Worm (Caenorhabditis elegans) whole organism, L2 larva: ENCODE data around the gene srsx-24.

Experiments
- alr-1 ChIP-seq: fragments of 150-350 bp; optimal IDR thresholded peaks from 2 replicates; lab custom pipeline; 2014; ENCODE audit warnings: missing biosample characterization, missing genetic modification characterization
- ama-1 ChIP-seq: fragments of 150-350 bp; optimal IDR thresholded peaks from 2 replicates; lab custom pipeline; 2018; ENCODE audit warnings: inconsistent platforms
- nhr-10 ChIP-seq: sonication (generic microtip); optimal IDR thresholded peaks from 2 replicates; lab custom pipeline; 2017; ENCODE audit warnings: missing biosample characterization, missing genetic modification characterization
- nhr-11 ChIP-seq: fragments of 150-350 bp; optimal IDR thresholded peaks from 2 replicates; lab custom pipeline; 2014; ENCODE audit warnings: missing biosample characterization, missing genetic modification characterization
- nhr-77 ChIP-seq: fragments of 150-350 bp; optimal IDR thresholded peaks from 2 replicates; lab custom pipeline; 2014; ENCODE audit warnings: missing biosample characterization, missing genetic modification characterization
- peb-1 ChIP-seq: fragments of 150-350 bp; optimal IDR thresholded peaks from 2 replicates; lab custom pipeline; 2014; ENCODE audit warnings: missing biosample characterization, missing genetic modification characterization
- zag-1 ChIP-seq: fragments of 150-350 bp; optimal IDR thresholded peaks from 2 replicates; lab custom pipeline; 2014; ENCODE audit warnings: missing biosample characterization, missing genetic modification characterization

DNA sequence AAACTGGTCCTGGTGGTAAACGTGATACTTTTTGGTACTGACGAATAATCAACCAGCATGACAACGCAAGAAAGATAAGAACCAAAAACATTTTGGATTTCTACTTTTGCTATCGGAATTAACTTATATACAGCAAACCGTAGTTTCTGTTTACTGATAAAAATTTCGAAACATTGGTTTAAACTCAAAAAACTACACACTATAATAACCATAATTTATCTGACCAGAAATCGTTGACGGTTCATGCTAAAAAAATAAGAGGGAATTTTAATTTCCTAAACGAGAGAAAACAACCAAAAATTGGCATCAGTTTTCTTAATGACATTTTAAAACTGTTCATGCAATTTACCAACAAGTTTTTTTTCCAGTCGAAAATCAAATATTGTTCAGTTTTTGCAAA, 17.6 kb downstream of the srsx-24 start, which contains the start of gene cyp-35A1:
- no peak for TF ChIP-seq nhr-77 (tag; lab: Kevin White, UChicago)
- no peak for TF ChIP-seq nhr-11
- TF ChIP-seq ama-1 (lab: Kevin White, UChicago): no peak
- TF ChIP-seq zag-1 (tag; lab: Kevin White, UChicago): no peak
- no peak for TF ChIP-seq nhr-10
- no peak for TF ChIP-seq alr-1 (tag; lab: Kevin White, UChicago)
- no peak for TF ChIP-seq peb-1 (tag; lab: Kevin White, UChicago)
